Worm (Caenorhabditis elegans) whole organism, L4 larva: ENCODE measurements around the gene uggt-1.

Source experiments
- D1046.2 ChIP-seq: fragments of 200-800 bp; sonication (Bioruptor generic); IDR thresholded peaks from 2 replicates; pipeline ENCODE4 v1.3.6; 2022; ENCODE audit warnings: missing genetic modification characterization, missing compliant biosample characterization
- F37D6.2 ChIP-seq: sonication (generic microtip); optimal IDR thresholded peaks from 2 replicates; lab custom pipeline; 2016; ENCODE audit warnings: mild to moderate bottlenecking, missing genetic modification characterization, missing compliant biosample characterization
- F49E8.2 ChIP-seq: sonication (generic microtip); optimal IDR thresholded peaks from 2 replicates; lab custom pipeline; 2016; ENCODE audit warnings: missing compliant biosample characterization, mild to moderate bottlenecking, missing genetic modification characterization, borderline replicate concordance
- Y105C5A.15 ChIP-seq: fragments of 200-800 bp; sonication (Bioruptor generic); IDR thresholded peaks from 2 replicates; pipeline ENCODE4 v1.3.6; 2022; ENCODE audit warnings: missing genetic modification characterization, missing compliant biosample characterization
- Y75B8A.6 ChIP-seq: fragments of 200-800 bp; sonication (Bioruptor generic); IDR thresholded peaks from 2 replicates; pipeline ENCODE4 v1.3.6; 2022; ENCODE audit warnings: missing genetic modification reagents, missing genetic modification characterization, missing compliant biosample characterization
- ZK337.2 ChIP-seq: fragments of 200-800 bp; sonication (Bioruptor generic); IDR thresholded peaks from 2 replicates; pipeline ENCODE4 v1.3.6; 2022; ENCODE audit warnings: missing genetic modification reagents, missing genetic modification characterization, missing compliant biosample characterization
- ZK546.5 ChIP-seq, 2 experiments: sonication (generic microtip); optimal IDR thresholded peaks; 2 replicates each; lab custom pipeline; 2017; ENCODE audit warnings: missing biosample characterization in 2 of 2, missing genetic modification characterization in 2 of 2
- ama-1 ChIP-seq: fragments of 150-350 bp; optimal IDR thresholded peaks from 2 replicates; lab custom pipeline; 2014; ENCODE audit warnings: inconsistent platforms, mixed read lengths
- arid-1 ChIP-seq: fragments of 200-800 bp; sonication (Bioruptor generic); conservative IDR thresholded peaks from 2 replicates; pipeline ENCODE4 v1.3.6; 2022; ENCODE audit warnings: missing genetic modification reagents, missing genetic modification characterization, missing compliant biosample characterization
- attf-4 ChIP-seq: sonication (generic microtip); optimal IDR thresholded peaks from 3 replicates; lab custom pipeline; 2017; ENCODE audit warnings: missing biosample characterization, missing genetic modification characterization
- ceh-28 ChIP-seq: fragments of 150-350 bp; optimal IDR thresholded peaks from 2 replicates; lab custom pipeline; 2014; ENCODE audit warnings: missing biosample characterization, missing genetic modification reagents, missing genetic modification characterization
- ceh-44 ChIP-seq: fragments of 200-800 bp; sonication (Bioruptor generic); IDR thresholded peaks from 2 replicates; pipeline ENCODE4 v1.3.6; 2022; ENCODE audit warnings: missing genetic modification reagents, missing genetic modification characterization, missing compliant biosample characterization
- ces-1 ChIP-seq: fragments of 150-350 bp; sonication (generic microtip); optimal IDR thresholded peaks from 4 replicates; lab custom pipeline; 2014; ENCODE audit warnings: missing biosample characterization, missing genetic modification reagents, missing genetic modification characterization
- cey-2 ChIP-seq: sonication (generic microtip); optimal IDR thresholded peaks from 3 replicates; lab custom pipeline; 2017; ENCODE audit warnings: missing genetic modification characterization, mild to moderate bottlenecking, missing compliant biosample characterization, antibody characterized with exemption, borderline replicate concordance; ENCODE audit not compliant: insufficient read depth
- ctbp-1 ChIP-seq: fragments of 200-800 bp; sonication (Bioruptor generic); IDR thresholded peaks from 2 replicates; pipeline ENCODE4 v1.3.6; 2022; ENCODE audit warnings: missing genetic modification reagents, missing genetic modification characterization, missing compliant biosample characterization
- daf-12 ChIP-seq: fragments of 150-350 bp; optimal IDR thresholded peaks from 2 replicates; lab custom pipeline; 2014; ENCODE audit warnings: missing biosample characterization, missing genetic modification reagents, missing genetic modification characterization
- daf-16 ChIP-seq, 3 experiments: sonication (generic microtip); optimal IDR thresholded peaks; 2 replicates each; lab custom pipeline; 2016 to 2017; ENCODE audit warnings: missing genetic modification characterization in 3 of 3, missing genetic modification reagents in 3 of 3, mild to moderate bottlenecking in 2 of 3, missing compliant biosample characterization in 2 of 3, missing biosample characterization in 1 of 3, moderate library complexity in 1 of 3
- daf-19 ChIP-seq: fragments of 200-800 bp; sonication (Bioruptor generic); conservative IDR thresholded peaks from 2 replicates; pipeline ENCODE4 v1.3.6; 2022; ENCODE audit warnings: missing genetic modification characterization, missing compliant biosample characterization
- dmd-6 ChIP-seq: fragments of 200-800 bp; sonication (Bioruptor generic); IDR thresholded peaks from 2 replicates; pipeline ENCODE4 v1.3.6; 2022; ENCODE audit warnings: missing genetic modification reagents, missing genetic modification characterization, missing compliant biosample characterization
- dve-1 ChIP-seq: sonication (generic microtip); optimal IDR thresholded peaks from 2 replicates; lab custom pipeline; 2017; ENCODE audit warnings: antibody characterized with exemption, mild to moderate bottlenecking, missing genetic modification characterization, missing compliant biosample characterization; ENCODE audit not compliant: insufficient read depth
- egl-27 ChIP-seq: sonication (generic microtip); optimal IDR thresholded peaks from 3 replicates; lab custom pipeline; 2017; ENCODE audit warnings: missing biosample characterization, missing genetic modification reagents, missing genetic modification characterization
- egl-43 ChIP-seq: fragments of 200-800 bp; sonication (Bioruptor generic); IDR thresholded peaks from 2 replicates; pipeline ENCODE4 v1.3.6; 2022; ENCODE audit warnings: missing genetic modification reagents, missing genetic modification characterization, missing compliant biosample characterization
- fkh-10 ChIP-seq: fragments of 150-350 bp; optimal IDR thresholded peaks from 2 replicates; lab custom pipeline; 2014; ENCODE audit warnings: missing biosample characterization, missing genetic modification reagents, missing genetic modification characterization
- hlh-30 ChIP-seq: sonication (generic microtip); optimal IDR thresholded peaks from 2 replicates; lab custom pipeline; 2017; ENCODE audit warnings: antibody characterized with exemption, mild to moderate bottlenecking, missing genetic modification characterization, missing compliant biosample characterization; ENCODE audit not compliant: insufficient read depth
- lim-7 ChIP-seq: fragments of 200-800 bp; sonication (Bioruptor generic); IDR thresholded peaks from 2 replicates; pipeline ENCODE4 v1.3.6; 2022; ENCODE audit warnings: missing genetic modification characterization, missing compliant biosample characterization
- lin-1 ChIP-seq: fragments of 200-800 bp; sonication (Bioruptor generic); IDR thresholded peaks from 2 replicates; pipeline ENCODE4 v1.3.6; 2022; ENCODE audit warnings: missing genetic modification reagents, missing genetic modification characterization, missing compliant biosample characterization
- lin-13 ChIP-seq: fragments of 150-350 bp; optimal IDR thresholded peaks from 2 replicates; lab custom pipeline; 2014; ENCODE audit warnings: missing biosample characterization, missing genetic modification reagents, missing genetic modification characterization
- lir-3 ChIP-seq: sonication (generic microtip); optimal IDR thresholded peaks from 2 replicates; lab custom pipeline; 2016; ENCODE audit warnings: mild to moderate bottlenecking, missing genetic modification characterization, missing compliant biosample characterization
- lsy-2 ChIP-seq, 2 experiments: fragments of 150-350 bp in 1 of 2; sonication (generic microtip) in 1 of 2; optimal IDR thresholded peaks; 2 replicates each; lab custom pipeline; 2014 to 2017; ENCODE audit warnings: missing biosample characterization in 2 of 2, missing genetic modification characterization in 2 of 2
- madf-9 ChIP-seq: fragments of 200-800 bp; sonication (Bioruptor generic); conservative IDR thresholded peaks from 2 replicates; pipeline ENCODE4 v1.3.6; 2022; ENCODE audit warnings: missing genetic modification reagents, missing genetic modification characterization, missing compliant biosample characterization
- mep-1 ChIP-seq: fragments of 150-350 bp; sonication (generic microtip); optimal IDR thresholded peaks from 3 replicates; lab custom pipeline; 2014; ENCODE audit warnings: missing biosample characterization, missing genetic modification characterization
- mxl-2 ChIP-seq: fragments of 200-800 bp; sonication (Bioruptor generic); conservative IDR thresholded peaks from 2 replicates; pipeline ENCODE4 v1.3.6; 2022; ENCODE audit warnings: missing genetic modification reagents, missing genetic modification characterization, missing compliant biosample characterization
- nhr-10 ChIP-seq: fragments of 150-350 bp; optimal IDR thresholded peaks from 2 replicates; lab custom pipeline; 2014; ENCODE audit warnings: missing biosample characterization, missing genetic modification characterization
- nhr-102 ChIP-seq: sonication (generic microtip); optimal IDR thresholded peaks from 2 replicates; lab custom pipeline; 2016; ENCODE audit warnings: mild to moderate bottlenecking, missing genetic modification characterization, moderate library complexity, missing compliant biosample characterization
- nhr-11 ChIP-seq: fragments of 150-350 bp; optimal IDR thresholded peaks from 2 replicates; lab custom pipeline; 2014; ENCODE audit warnings: missing biosample characterization, missing genetic modification characterization
- nhr-237 ChIP-seq: sonication (generic microtip); optimal IDR thresholded peaks from 2 replicates; lab custom pipeline; 2017; ENCODE audit warnings: missing biosample characterization, missing genetic modification characterization
- nhr-25 ChIP-seq: sonication (generic microtip); optimal IDR thresholded peaks from 2 replicates; lab custom pipeline; 2017; ENCODE audit warnings: missing genetic modification characterization, mild to moderate bottlenecking, missing compliant biosample characterization, antibody characterized with exemption, moderate library complexity, borderline replicate concordance; ENCODE audit not compliant: insufficient read depth
- nhr-41 ChIP-seq: fragments of 200-800 bp; sonication (Bioruptor generic); IDR thresholded peaks from 2 replicates; pipeline ENCODE4 v1.3.6; 2022; ENCODE audit warnings: missing genetic modification reagents, missing genetic modification characterization, missing compliant biosample characterization
- nhr-42 ChIP-seq: fragments of 200-800 bp; sonication (Bioruptor generic); IDR thresholded peaks from 2 replicates; pipeline ENCODE4 v1.3.6; 2022; ENCODE audit warnings: missing genetic modification characterization, missing compliant biosample characterization
- nhr-76 ChIP-seq: fragments of 150-350 bp; optimal IDR thresholded peaks from 2 replicates; lab custom pipeline; 2014; ENCODE audit warnings: missing biosample characterization, missing genetic modification characterization
- pqm-1 ChIP-seq: sonication (generic microtip); optimal IDR thresholded peaks from 2 replicates; lab custom pipeline; 2017; ENCODE audit warnings: missing biosample characterization, missing genetic modification characterization
- snpc-1.2 ChIP-seq: fragments of 200-800 bp; sonication (Bioruptor generic); IDR thresholded peaks from 2 replicates; pipeline ENCODE4 v1.3.6; 2022; ENCODE audit warnings: missing genetic modification reagents, missing genetic modification characterization, missing compliant biosample characterization
- snpc-4 ChIP-seq: fragments of 150-350 bp; optimal IDR thresholded peaks from 2 replicates; lab custom pipeline; 2014; ENCODE audit warnings: missing biosample characterization, missing genetic modification characterization
- spr-3 ChIP-seq: fragments of 200-800 bp; sonication (Bioruptor generic); optimal IDR thresholded peaks from 2 replicates; lab custom pipeline; 2018; ENCODE audit warnings: mild to moderate bottlenecking, missing genetic modification characterization, missing compliant biosample characterization
- tra-1 ChIP-seq: fragments of 200-800 bp; sonication (Bioruptor generic); IDR thresholded peaks from 2 replicates; pipeline ENCODE4 v1.3.6; 2022; ENCODE audit warnings: missing genetic modification reagents, missing genetic modification characterization, missing compliant biosample characterization
- unc-62 ChIP-seq, 3 experiments: fragments of 150-350 bp in 1 of 3; sonication (generic microtip); optimal IDR thresholded peaks in 2 of 3; peaks in 1 of 3; 1 replicate in 1 of 3; 2 replicates in 2 of 3; lab custom pipeline; 2014 to 2017; ENCODE audit warnings: missing biosample characterization in 3 of 3, missing genetic modification characterization in 3 of 3, missing genetic modification reagents in 3 of 3, missing genotype in 1 of 3
- zag-1 ChIP-seq: fragments of 150-350 bp; optimal IDR thresholded peaks from 2 replicates; lab custom pipeline; 2014; ENCODE audit warnings: missing biosample characterization, missing genetic modification characterization
- zfp-2 ChIP-seq: sonication (generic microtip); optimal IDR thresholded peaks from 2 replicates; lab custom pipeline; 2016; ENCODE audit warnings: mild to moderate bottlenecking, missing genetic modification characterization, missing compliant biosample characterization
- zip-2 ChIP-seq: fragments of 150-350 bp; optimal IDR thresholded peaks from 2 replicates; lab custom pipeline; 2014; ENCODE audit warnings: missing biosample characterization, missing genetic modification characterization
- ztf-7 ChIP-seq: fragments of 150-350 bp; optimal IDR thresholded peaks from 2 replicates; lab custom pipeline; 2014; ENCODE audit warnings: missing biosample characterization, missing genetic modification characterization

The uggt-1 gene

ce11 chrX:7500970-7501369 lies at the start of gene uggt-1:
Gene uggt-1, minus strand, starts transcription at chrX:7500982.
- no peak for TF ChIP-seq egl-27 (tag; lab: Kevin White, UChicago)
- TF ChIP-seq nhr-102: peak; percentile 86
- TF ChIP-seq zfp-2 (tag; lab: Kevin White, UChicago): peak; percentile 43
- TF ChIP-seq nhr-41 (GFP tag; lab: Robert Waterston, UW): no peak
- no peak for TF ChIP-seq mxl-2 (GFP tag; lab: Robert Waterston, UW)
- no peak for TF ChIP-seq Y105C5A.15 (GFP tag; lab: Robert Waterston, UW)
- peak in 1 of 2 experiments; percentile 98 for TF ChIP-seq unc-62 (GFP tag; optimal IDR thresholded peaks at IDR 0.05 in 1 of 2; lab: Kevin White, UChicago)
- TF ChIP-seq unc-62 (tag; optimal IDR thresholded peaks at IDR 0.05; lab: Kevin White, UChicago): no peak
- TF ChIP-seq cey-2 (tag; lab: Kevin White, UChicago): no peak
- TF ChIP-seq nhr-25 (tag; lab: Kevin White, UChicago): peak; percentile 38
- TF ChIP-seq pqm-1: peak; percentile 73
- no peak for TF ChIP-seq zag-1 (tag; lab: Kevin White, UChicago)
- TF ChIP-seq tra-1 (GFP tag; lab: Robert Waterston, UW): 0 out of 2 replicates have a peak, but pooled peaks have one; percentile 69
- TF ChIP-seq hlh-30 (tag; lab: Kevin White, UChicago): peak; percentile 92
- TF ChIP-seq nhr-10 (tag; lab: Kevin White, UChicago): peak; percentile 19
- peak; percentile 76 for TF ChIP-seq lin-1 (GFP tag; lab: Robert Waterston, UW)
- peak; percentile 48 for TF ChIP-seq ces-1 (GFP tag; lab: Kevin White, UChicago)
- TF ChIP-seq nhr-76: no peak
- peak; percentile 78 for TF ChIP-seq ctbp-1 (GFP tag; lab: Robert Waterston, UW)
- peak; percentile 87 for TF ChIP-seq daf-19 (GFP tag; lab: Robert Waterston, UW)
- TF ChIP-seq ZK546.5 (tag; optimal IDR thresholded peaks at IDR 0.05; lab: Kevin White, UChicago): no peak
- no peak for TF ChIP-seq lim-7 (GFP tag; lab: Robert Waterston, UW)
- TF ChIP-seq ceh-44 (GFP tag; lab: Robert Waterston, UW): no peak
- peak in 1 of 2 experiments; percentile 55 for TF ChIP-seq lsy-2 (tag; optimal IDR thresholded peaks at IDR 0.05; lab: Kevin White, UChicago)
- peak; percentile 79 for TF ChIP-seq arid-1
- no peak for TF ChIP-seq Y75B8A.6 (GFP tag; lab: Robert Waterston, UW)
- TF ChIP-seq dve-1 (tag; lab: Kevin White, UChicago): peak; percentile 99
- TF ChIP-seq lir-3 (tag; lab: Kevin White, UChicago): no peak
- TF ChIP-seq ZK337.2 (GFP tag; lab: Robert Waterston, UW): no peak
- 0 out of 2 replicates have a peak, but pooled peaks have one; percentile 75 for TF ChIP-seq nhr-42 (GFP tag; lab: Robert Waterston, UW)
- peak; percentile 43 for TF ChIP-seq ceh-28 (tag; lab: Kevin White, UChicago)
- TF ChIP-seq daf-16 (GFP tag; optimal IDR thresholded peaks at IDR 0.05; lab: Kevin White, UChicago): no peak
- peak; percentile 82 for TF ChIP-seq daf-16 (tag; optimal IDR thresholded peaks at IDR 0.05; lab: Kevin White, UChicago)
- TF ChIP-seq F49E8.2 (tag; lab: Kevin White, UChicago): no peak
- TF ChIP-seq ama-1 (lab: Kevin White, UChicago): no peak
- TF ChIP-seq nhr-237 (tag; lab: Kevin White, UChicago): no peak
- TF ChIP-seq snpc-4 (tag; lab: Kevin White, UChicago): no peak
- TF ChIP-seq madf-9 (GFP tag; lab: Robert Waterston, UW): peak; percentile 67; the same call in 1 of the 2 replicates
- TF ChIP-seq ztf-7 (tag; lab: Kevin White, UChicago): no peak
- peak; percentile 88 for TF ChIP-seq nhr-11 (tag; lab: Kevin White, UChicago)
- no peak for TF ChIP-seq D1046.2 (GFP tag; lab: Robert Waterston, UW)
- no peak for TF ChIP-seq snpc-1.2 (GFP tag; lab: Robert Waterston, UW)
- peak; percentile 98 for TF ChIP-seq mep-1 (tag; lab: Kevin White, UChicago)
- TF ChIP-seq dmd-6 (GFP tag; lab: Robert Waterston, UW): peak; percentile 88
- peak; percentile 43 for TF ChIP-seq zip-2
- no peak for TF ChIP-seq spr-3
- TF ChIP-seq lin-13 (GFP tag; lab: Kevin White, UChicago): peak; percentile 84
- peak; percentile 90 for TF ChIP-seq F37D6.2 (tag; lab: Kevin White, UChicago)
- TF ChIP-seq daf-12 (tag; lab: Kevin White, UChicago): no peak
- TF ChIP-seq fkh-10: peak; percentile 91
- no peak for TF ChIP-seq attf-4 (tag; lab: Kevin White, UChicago)
- peak; percentile 80 for TF ChIP-seq egl-43 (GFP tag; lab: Robert Waterston, UW)
